Worm (Caenorhabditis elegans) whole organism, young adult: ENCODE measurements around the gene srx-135.

Experiments used
- B0035.1 ChIP-seq: sonication (generic microtip); optimal IDR thresholded peaks from 2 replicates; lab custom pipeline; 2016; ENCODE audit warnings: missing genetic modification characterization, mild to moderate bottlenecking, missing compliant biosample characterization, missing genotype, missing genetic modification reagents
- B0336.3 ChIP-seq: fragments of 200-800 bp; sonication (Bioruptor generic); IDR thresholded peaks from 2 replicates; pipeline ENCODE4 v1.3.6; 2022; ENCODE audit warnings: missing genetic modification characterization, missing compliant biosample characterization
- F55B11.4 ChIP-seq: sonication (generic microtip); optimal IDR thresholded peaks from 2 replicates; lab custom pipeline; 2016; ENCODE audit warnings: missing compliant biosample characterization, missing genetic modification characterization, borderline replicate concordance; ENCODE audit not compliant: insufficient read depth
- F57C9.4 ChIP-seq: sonication (generic microtip); optimal IDR thresholded peaks from 2 replicates; lab custom pipeline; 2017; ENCODE audit warnings: mild to moderate bottlenecking, missing genetic modification characterization, missing compliant biosample characterization
- K11D2.4 ChIP-seq: fragments of 200-800 bp; sonication (Bioruptor generic); IDR thresholded peaks from 2 replicates; pipeline ENCODE4 v1.3.6; 2022; ENCODE audit warnings: missing genetic modification reagents, missing genetic modification characterization, missing compliant biosample characterization
- T07F8.4 ChIP-seq: sonication (generic microtip); optimal IDR thresholded peaks from 2 replicates; lab custom pipeline; 2016; ENCODE audit warnings: mild to moderate bottlenecking, missing genetic modification characterization, moderate library complexity, missing compliant biosample characterization
- Y56A3A.18 ChIP-seq: fragments of 200-800 bp; sonication (Bioruptor generic); IDR thresholded peaks from 2 replicates; pipeline ENCODE4 v1.3.6; 2022; ENCODE audit warnings: missing genetic modification reagents, missing genetic modification characterization, missing compliant biosample characterization
- Y79H2A.3 ChIP-seq: fragments of 200-800 bp; sonication (Bioruptor generic); conservative IDR thresholded peaks from 2 replicates; pipeline ENCODE4 v1.3.6; 2022; ENCODE audit warnings: missing genetic modification reagents, missing genetic modification characterization, missing compliant biosample characterization
- Y95B8A.8 ChIP-seq: fragments of 200-800 bp; sonication (Bioruptor generic); IDR thresholded peaks from 2 replicates; pipeline ENCODE4 v1.3.6; 2022; ENCODE audit warnings: missing genetic modification reagents, missing genetic modification characterization, missing compliant biosample characterization
- athp-1 ChIP-seq: sonication (generic microtip); optimal IDR thresholded peaks from 2 replicates; lab custom pipeline; 2017; ENCODE audit warnings: mild to moderate bottlenecking, missing genetic modification characterization, missing compliant biosample characterization
- attf-5 ChIP-seq: fragments of 200-800 bp; sonication (Bioruptor generic); optimal IDR thresholded peaks from 2 replicates; lab custom pipeline; 2018; ENCODE audit warnings: mild to moderate bottlenecking, missing genetic modification characterization, missing compliant biosample characterization
- bed-1 ChIP-seq: fragments of 200-800 bp; sonication (Bioruptor generic); IDR thresholded peaks from 2 replicates; pipeline ENCODE4 v1.3.6; 2022; ENCODE audit warnings: missing genetic modification reagents, missing genetic modification characterization, missing compliant biosample characterization
- ccch-3 ChIP-seq: fragments of 200-800 bp; sonication (Bioruptor generic); optimal IDR thresholded peaks from 2 replicates; lab custom pipeline; 2018; ENCODE audit warnings: mild to moderate bottlenecking, missing genetic modification characterization, missing compliant biosample characterization
- cebp-1 ChIP-seq, 2 experiments: fragments of 200-800 bp in 1 of 2; sonication (Bioruptor generic) in 1 of 2; sonication (generic microtip) in 1 of 2; IDR thresholded peaks in 1 of 2; optimal IDR thresholded peaks in 1 of 2; 2 replicates each; pipeline versions ENCODE4 v1.3.6 to Lab custom; 2017 to 2022; ENCODE audit warnings: missing compliant biosample characterization in 2 of 2, missing genetic modification characterization in 2 of 2, mild to moderate bottlenecking in 1 of 2, missing genetic modification reagents in 1 of 2, moderate library complexity in 1 of 2
- cebp-2 ChIP-seq: fragments of 200-800 bp; sonication (Bioruptor generic); IDR thresholded peaks from 2 replicates; pipeline ENCODE4 v1.3.6; 2022; ENCODE audit warnings: missing genetic modification characterization, missing compliant biosample characterization
- ceh-100 ChIP-seq: fragments of 200-800 bp; sonication (Bioruptor generic); IDR thresholded peaks from 2 replicates; pipeline ENCODE4 v1.3.6; 2022; ENCODE audit warnings: missing genetic modification reagents, missing genetic modification characterization, missing compliant biosample characterization
- ceh-79 ChIP-seq: sonication (generic microtip); optimal IDR thresholded peaks from 2 replicates; lab custom pipeline; 2017; ENCODE audit warnings: mild to moderate bottlenecking, missing genetic modification characterization, missing compliant biosample characterization
- chd-7 ChIP-seq: sonication (generic microtip); optimal IDR thresholded peaks from 2 replicates; lab custom pipeline; 2016; ENCODE audit warnings: mild to moderate bottlenecking, missing genetic modification characterization, moderate library complexity, missing compliant biosample characterization
- die-1 ChIP-seq: sonication (generic microtip); optimal IDR thresholded peaks from 2 replicates; lab custom pipeline; 2016; ENCODE audit warnings: missing genotype, mild to moderate bottlenecking, missing genetic modification characterization, missing compliant biosample characterization
- egl-44 ChIP-seq: fragments of 200-800 bp; sonication (Bioruptor generic); IDR thresholded peaks from 2 replicates; pipeline ENCODE4 v1.3.6; 2022; ENCODE audit warnings: missing genetic modification reagents, missing genetic modification characterization, missing compliant biosample characterization
- gei-17 ChIP-seq: fragments of 200-800 bp; sonication (Bioruptor generic); optimal IDR thresholded peaks from 2 replicates; lab custom pipeline; 2018; ENCODE audit warnings: mild to moderate bottlenecking, missing genetic modification characterization, missing compliant biosample characterization
- hlh-12 ChIP-seq: sonication (generic microtip); optimal IDR thresholded peaks from 2 replicates; lab custom pipeline; 2016; ENCODE audit warnings: missing genetic modification characterization, missing compliant biosample characterization
- hmg-1.2 ChIP-seq: fragments of 200-800 bp; sonication (Bioruptor generic); IDR thresholded peaks from 2 replicates; pipeline ENCODE4 v1.3.6; 2022; ENCODE audit warnings: missing genetic modification reagents, missing genetic modification characterization, missing compliant biosample characterization
- hrde-1 ChIP-seq: sonication (generic microtip); optimal IDR thresholded peaks from 2 replicates; lab custom pipeline; 2016; ENCODE audit warnings: missing genetic modification characterization, mild to moderate bottlenecking, missing compliant biosample characterization, moderate library complexity, missing genotype, missing genetic modification reagents, borderline replicate concordance
- lin-40 ChIP-seq: sonication (generic microtip); optimal IDR thresholded peaks from 2 replicates; lab custom pipeline; 2016; ENCODE audit warnings: missing genetic modification characterization, mild to moderate bottlenecking, missing compliant biosample characterization, missing genotype, missing genetic modification reagents
- lin-54 ChIP-seq: fragments of 200-800 bp; sonication (Bioruptor generic); optimal IDR thresholded peaks from 2 replicates; lab custom pipeline; 2018; ENCODE audit warnings: mild to moderate bottlenecking, missing genetic modification characterization, missing compliant biosample characterization
- lir-1 ChIP-seq: fragments of 200-800 bp; sonication (Bioruptor generic); conservative IDR thresholded peaks from 2 replicates; pipeline ENCODE4 v1.3.6; 2022; ENCODE audit warnings: missing genetic modification reagents, missing genetic modification characterization, missing compliant biosample characterization
- madf-8 ChIP-seq: fragments of 200-800 bp; sonication (Bioruptor generic); conservative IDR thresholded peaks from 2 replicates; pipeline ENCODE4 v1.3.6; 2022; ENCODE audit warnings: missing genetic modification reagents, missing genetic modification characterization, missing compliant biosample characterization
- mes-4 ChIP-seq: sonication (generic microtip); optimal IDR thresholded peaks from 2 replicates; lab custom pipeline; 2016; ENCODE audit warnings: missing genotype, missing genetic modification characterization, missing compliant biosample characterization
- mxl-1 ChIP-seq: sonication (generic microtip); optimal IDR thresholded peaks from 2 replicates; lab custom pipeline; 2016; ENCODE audit warnings: missing genetic modification characterization, missing compliant biosample characterization
- nfya-1 ChIP-seq: sonication (generic microtip); optimal IDR thresholded peaks from 2 replicates; lab custom pipeline; 2017; ENCODE audit warnings: antibody characterized with exemption, missing compliant biosample characterization, missing genetic modification characterization, borderline replicate concordance; ENCODE audit not compliant: insufficient read depth
- nfyb-1 ChIP-seq: fragments of 200-800 bp; sonication (Bioruptor generic); IDR thresholded peaks from 2 replicates; pipeline ENCODE4 v1.3.6; 2022; ENCODE audit warnings: missing genetic modification reagents, missing genetic modification characterization, missing compliant biosample characterization
- nhr-120 ChIP-seq: fragments of 200-800 bp; sonication (Bioruptor generic); IDR thresholded peaks from 2 replicates; pipeline ENCODE4 v1.3.6; 2022; ENCODE audit warnings: missing genetic modification characterization, missing compliant biosample characterization
- nhr-80 ChIP-seq: sonication (generic microtip); optimal IDR thresholded peaks from 2 replicates; lab custom pipeline; 2016; ENCODE audit warnings: missing genetic modification characterization, missing compliant biosample characterization
- pha-4 ChIP-seq: fragments of 150-350 bp; sonication (generic microtip); optimal IDR thresholded peaks from 2 replicates; lab custom pipeline; 2014; ENCODE audit warnings: missing biosample characterization, missing genetic modification reagents, missing genetic modification characterization
- sdz-38 ChIP-seq: sonication (generic microtip); optimal IDR thresholded peaks from 2 replicates; lab custom pipeline; 2016; ENCODE audit warnings: missing genotype, missing genetic modification characterization, missing compliant biosample characterization
- snpc-3.4 ChIP-seq: sonication (generic microtip); optimal IDR thresholded peaks from 2 replicates; lab custom pipeline; 2017; ENCODE audit warnings: missing genetic modification characterization, mild to moderate bottlenecking, missing compliant biosample characterization, antibody characterized with exemption, moderate library complexity, missing genotype, missing genetic modification reagents
- unc-62 ChIP-seq: fragments of 150-350 bp; optimal IDR thresholded peaks from 2 replicates; lab custom pipeline; 2014; ENCODE audit warnings: missing biosample characterization, missing genetic modification reagents, missing genetic modification characterization
- zim-3 ChIP-seq: sonication (generic microtip); optimal IDR thresholded peaks from 2 replicates; lab custom pipeline; 2017; ENCODE audit warnings: mild to moderate bottlenecking, missing genetic modification characterization, moderate library complexity, missing compliant biosample characterization
- ztf-22 ChIP-seq: fragments of 200-800 bp; sonication (Bioruptor generic); optimal IDR thresholded peaks from 2 replicates; lab custom pipeline; 2018; ENCODE audit warnings: mild to moderate bottlenecking, missing genetic modification characterization, moderate library complexity, missing compliant biosample characterization
- ztf-6 ChIP-seq: fragments of 200-800 bp; sonication (Bioruptor generic); IDR thresholded peaks from 2 replicates; pipeline ENCODE4 v1.3.6; 2022; ENCODE audit warnings: missing genetic modification reagents, missing genetic modification characterization, missing compliant biosample characterization

Gene srx-135

ce11 chrV:13902495-13902894 is 43.5 kb downstream of the srx-135 start, which contains the start of gene C06B3.1 (continued):
- no peak for TF ChIP-seq lin-40 (tag; lab: Kevin White, UChicago)

- TF ChIP-seq B0336.3 (GFP tag; lab: Robert Waterston, UW) = no peak
- TF ChIP-seq Y95B8A.8 (GFP tag; lab: Robert Waterston, UW) = no peak
- no peak for TF ChIP-seq K11D2.4 (GFP tag; lab: Robert Waterston, UW)
- TF ChIP-seq ztf-22 (GFP tag; lab: Kevin White, UChicago) = no peak
Measured at ce11 chrV:13904446-13904845, 45.4 kb downstream of the srx-135 start, which contains the start of gene stdh-3. TSS of gene stdh-3 (plus strand) at chrV:13904611.

ce11 chrV:13906166-13906565 is 47.2 kb downstream of the srx-135 start, which contains the start of gene stdh-1:
TSS of gene stdh-1 (plus strand) at chrV:13906492.
- TF ChIP-seq hmg-1.2 (GFP tag; lab: Robert Waterston, UW) (peak; percentile 62; the same call in 1 of the 2 replicates), ceh-100 (GFP tag; lab: Robert Waterston, UW) (no peak), nhr-80 (tag; lab: Kevin White, UChicago) (peak; percentile 6)

- TF ChIP-seq lin-54 (GFP tag; lab: Kevin White, UChicago) (peak; percentile 63), mes-4 (tag; lab: Kevin White, UChicago) (no peak), nfyb-1 (GFP tag; lab: Robert Waterston, UW) (peak; percentile 95), attf-5 (GFP tag; lab: Kevin White, UChicago) (peak; percentile 68), pha-4 (tag; lab: Kevin White, UChicago) (peak; percentile 55), chd-7 (tag; lab: Kevin White, UChicago) (peak; percentile 92), ccch-3 (GFP tag; lab: Kevin White, UChicago) (no peak), ztf-6 (no peak), unc-62 (no peak), B0035.1 (peak; percentile 69), ztf-22 (GFP tag; lab: Kevin White, UChicago) (peak; percentile 76), hlh-12 (tag; lab: Kevin White, UChicago) (no peak), cebp-1 (GFP tag; IDR thresholded peaks at IDR 0.05; lab: Robert Waterston, UW) (peak; percentile 77), cebp-1 (tag; optimal IDR thresholded peaks at IDR 0.05; lab: Kevin White, UChicago) (peak; percentile 94), gei-17 (GFP tag; lab: Kevin White, UChicago) (peak; percentile 76), mxl-1 (tag; lab: Kevin White, UChicago) (no peak), bed-1 (no peak), die-1 (tag; lab: Kevin White, UChicago) (peak; percentile 35), K11D2.4 (GFP tag; lab: Robert Waterston, UW) (peak; percentile 84), nfya-1 (no peak), snpc-3.4 (tag; lab: Kevin White, UChicago) (no peak), F55B11.4 (no peak), ceh-79 (no peak), egl-44 (GFP tag; lab: Robert Waterston, UW) (peak; percentile 77), Y56A3A.18 (GFP tag; lab: Robert Waterston, UW) (peak; percentile 94), lir-1 (peak; percentile 73), sdz-38 (no peak), lin-40 (tag; lab: Kevin White, UChicago) (peak; percentile 22), zim-3 (tag; lab: Kevin White, UChicago) (peak; percentile 16), hrde-1 (tag; lab: Kevin White, UChicago) (no peak), cebp-2 (GFP tag; lab: Robert Waterston, UW) (0 out of 2 replicates have a peak, but pooled peaks have one; percentile 58), Y79H2A.3 (GFP tag; lab: Robert Waterston, UW) (peak; percentile 64; the same call in 1 of the 2 replicates), athp-1 (tag; lab: Kevin White, UChicago) (peak; percentile 67), F57C9.4 (tag; lab: Kevin White, UChicago) (peak; percentile 78), nhr-120 (GFP tag; lab: Robert Waterston, UW) (no peak), madf-8 (no peak), T07F8.4 (no peak)
Measured at ce11 chrV:13907557-13908104, 48.6 kb downstream of the srx-135 start.
